Worm (Caenorhabditis elegans): ENCODE results near the gene ZK1321.1.
"Not testable (repeated sequence)": the region's sequence is repeated elsewhere in the genome, so short reads cannot be mapped to it uniquely, and the experiment has no call there.

Gene ZK1321.1

DNA sequence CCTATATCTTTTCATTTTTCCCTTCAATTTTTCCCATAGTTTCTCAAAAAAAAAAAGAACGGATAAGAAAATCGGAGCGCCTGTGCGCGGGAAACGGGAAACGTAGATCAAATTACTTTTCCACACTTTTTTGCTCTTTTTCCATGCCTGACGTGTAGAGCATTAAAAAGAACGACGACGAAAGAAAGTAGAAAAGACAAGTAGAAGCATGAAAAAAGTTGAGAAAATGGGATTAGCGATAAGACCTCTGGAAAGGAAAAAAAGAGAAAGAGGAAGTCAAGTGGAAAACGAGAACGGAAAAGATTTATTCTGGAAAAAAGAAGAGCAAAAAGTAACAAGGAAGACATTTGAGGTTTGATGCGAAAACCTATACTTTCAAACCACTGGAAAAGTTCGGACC lies 25.3 kb upstream of the ZK1321.1 start:
- TF ChIP-seq C38D4.7 (GFP tag; optimal IDR thresholded peaks at IDR 0.05) (no peak), gmeb-2 (tag; optimal IDR thresholded peaks at IDR 0.05) (no peak), ztf-16 (tag; optimal IDR thresholded peaks at IDR 0.05) (no peak), pat-9 (tag; optimal IDR thresholded peaks at IDR 0.05) (no peak), Y22D7AL.16 (tag; optimal IDR thresholded peaks at IDR 0.05) (no peak), fkh-10 (GFP tag; optimal IDR thresholded peaks at IDR 0.05) (no peak), ceh-30 (tag; optimal IDR thresholded peaks at IDR 0.05) (no peak), ahr-1 (tag; optimal IDR thresholded peaks at IDR 0.05) (no peak), hlh-30 (tag; optimal IDR thresholded peaks at IDR 0.05; ENCODE audit: insufficient read depth) (no peak), ceh-18 (tag; optimal IDR thresholded peaks at IDR 0.05) (no peak), ceh-31 (tag; optimal IDR thresholded peaks at IDR 0.05) (no peak), ceh-22 (tag; optimal IDR thresholded peaks at IDR 0.05) (no peak), ceh-9 (tag; optimal IDR thresholded peaks at IDR 0.05) (no peak), pha-4 (tag; optimal IDR thresholded peaks at IDR 0.05) (no peak), sox-4 (tag; optimal IDR thresholded peaks at IDR 0.05) (no peak)

DNA sequence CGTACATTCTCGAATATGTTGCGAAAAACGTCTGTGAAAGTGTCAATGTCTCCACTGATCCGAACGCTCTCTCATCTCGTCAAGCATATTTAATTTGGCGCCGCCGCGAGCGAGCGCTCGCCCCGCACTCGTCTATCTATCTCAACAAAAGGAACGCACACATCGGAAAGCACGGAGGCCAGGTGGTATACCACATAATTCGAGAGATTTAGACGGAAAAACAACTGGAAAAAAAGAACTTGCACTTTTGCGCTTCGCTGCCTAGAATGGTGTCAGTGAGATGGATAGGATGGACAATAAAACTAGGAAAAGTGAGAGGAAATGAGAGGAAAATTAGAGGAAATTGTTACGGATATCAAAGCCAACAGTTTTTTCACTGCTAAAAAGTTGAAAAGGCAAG lies 24.6 kb upstream of the ZK1321.1 start:
- TF ChIP-seq ceh-34 (tag; optimal IDR thresholded peaks at IDR 0.05) (no peak), pha-4 (tag; optimal IDR thresholded peaks at IDR 0.05) (no peak), dmd-4 (tag; optimal IDR thresholded peaks at IDR 0.05; ENCODE audit: borderline replicate concordance) (no peak), hlh-13 (GFP tag; optimal IDR thresholded peaks at IDR 0.05) (no peak), K02D7.2 (tag; optimal IDR thresholded peaks at IDR 0.05) (no peak), unc-3 (GFP tag; conservative IDR thresholded peaks at IDR 0.05) (no peak), unc-3 (tag; optimal IDR thresholded peaks at IDR 0.05) (no peak), ref-2 (tag; optimal IDR thresholded peaks at IDR 0.05) (no peak)

DNA sequence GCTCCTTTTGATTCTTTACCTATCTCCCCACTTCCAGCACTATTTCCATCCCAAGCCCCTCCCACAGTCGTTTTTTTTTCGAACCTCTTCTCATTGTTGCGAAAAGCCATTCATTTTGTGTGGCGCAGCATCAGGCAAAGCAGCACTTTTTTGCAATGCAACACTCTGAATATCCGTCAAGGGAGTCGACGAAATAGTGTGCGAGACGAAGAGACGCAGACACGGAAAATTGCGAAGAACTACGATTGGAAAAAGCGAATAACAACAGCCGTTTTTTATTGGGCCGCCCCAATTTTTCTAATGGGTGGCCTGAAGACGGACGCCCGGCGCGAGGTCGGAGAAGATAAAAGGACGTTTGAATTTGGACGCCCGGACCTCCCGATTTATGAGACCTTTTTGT lies 24.0 kb upstream of the ZK1321.1 start:
- TF ChIP-seq dve-1 (tag; optimal IDR thresholded peaks at IDR 0.05) (no peak), ceh-2 (tag; optimal IDR thresholded peaks at IDR 0.05) (no peak), ceh-14 (tag; optimal IDR thresholded peaks at IDR 0.05) (no peak), T23F11.4 (GFP tag; optimal IDR thresholded peaks at IDR 0.05) (no peak), ceh-22 (tag; optimal IDR thresholded peaks at IDR 0.05) (no peak), pag-3 (tag; optimal IDR thresholded peaks at IDR 0.05; ENCODE audit: borderline replicate concordance) (no peak), ets-4 (tag; optimal IDR thresholded peaks at IDR 0.05) (no peak), ceh-9 (tag; optimal IDR thresholded peaks at IDR 0.05) (no peak), ahr-1 (tag; optimal IDR thresholded peaks at IDR 0.05) (no peak), mec-3 (tag; optimal IDR thresholded peaks at IDR 0.05; ENCODE audit: borderline replicate concordance) (no peak)

DNA sequence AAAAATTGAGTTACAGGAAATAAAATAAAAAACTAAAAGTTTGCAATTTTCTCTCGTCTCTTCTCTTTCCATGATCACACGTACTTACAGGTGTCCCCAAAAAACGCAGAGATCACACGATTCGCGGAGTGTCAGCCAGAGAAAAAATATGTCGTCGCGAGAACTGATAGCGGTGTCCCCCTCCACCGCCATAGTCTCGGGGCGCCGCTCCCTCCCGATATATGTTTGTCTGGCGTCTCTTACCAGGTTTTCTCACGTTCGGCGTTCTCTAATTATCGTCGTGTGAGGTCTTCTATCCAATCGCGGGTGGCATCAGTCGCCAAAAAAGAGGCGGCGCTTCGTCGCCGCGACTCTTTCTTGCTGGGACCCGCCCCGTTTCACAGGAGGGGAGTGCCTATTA lies 22.0 kb upstream of the ZK1321.1 start, which contains the start of gene mab-3:
Gene mab-3 (plus strand): TSS at position 328 of the 400 bp plus-strand sequence.
- not testable (repeated sequence) for TF ChIP-seq ceh-6 (GFP tag; optimal IDR thresholded peaks at IDR 0.05); nhr-232 (tag; optimal IDR thresholded peaks at IDR 0.05); unc-55 (GFP tag; optimal IDR thresholded peaks at IDR 0.05)

DNA sequence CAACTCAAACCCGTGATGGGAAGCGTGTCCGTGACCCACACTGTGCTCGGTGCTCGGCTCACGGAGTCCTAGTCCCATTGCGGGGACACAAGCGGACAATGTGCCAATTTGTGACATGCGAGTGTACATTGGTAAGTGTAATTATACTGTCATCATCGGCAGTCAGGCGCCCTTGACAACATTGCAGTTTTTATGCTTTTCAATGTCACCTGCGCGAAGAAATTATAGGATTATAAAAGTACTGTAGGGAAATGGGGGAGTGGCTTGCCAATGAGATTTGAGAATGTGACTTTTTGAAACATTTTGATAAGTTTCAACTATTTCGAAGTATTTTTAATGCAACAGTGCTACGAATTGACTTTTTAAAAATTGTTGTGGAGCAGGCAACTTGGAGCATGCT lies 18.0 kb upstream of the ZK1321.1 start:
- TF ChIP-seq pag-3 (tag; optimal IDR thresholded peaks at IDR 0.05; ENCODE audit: borderline replicate concordance) (no peak), ama-1 (optimal IDR thresholded peaks at IDR 0.05) (no peak), nhr-11 (tag; optimal IDR thresholded peaks at IDR 0.05) (no peak), unc-55 (GFP tag; optimal IDR thresholded peaks at IDR 0.05) (no peak), pqm-1 (tag; optimal IDR thresholded peaks at IDR 0.05) (no peak), unc-42 (tag; optimal IDR thresholded peaks at IDR 0.05) (no peak), elt-4 (tag; optimal IDR thresholded peaks at IDR 0.05) (no peak), hlh-30 (tag; optimal IDR thresholded peaks at IDR 0.05; ENCODE audit: insufficient read depth) (no peak), hlh-15 (tag; optimal IDR thresholded peaks at IDR 0.05) (no peak), mec-3 (tag; optimal IDR thresholded peaks at IDR 0.05; ENCODE audit: borderline replicate concordance) (no peak), Y22D7AL.16 (tag; optimal IDR thresholded peaks at IDR 0.05) (no peak), pha-4 (tag; optimal IDR thresholded peaks at IDR 0.05) (no peak), ceh-22 (tag; optimal IDR thresholded peaks at IDR 0.05) (no peak), ceh-2 (tag; optimal IDR thresholded peaks at IDR 0.05) (no peak), sdc-2 (tag; optimal IDR thresholded peaks at IDR 0.05) (no peak)

All from whole organism, late embryonic.